Fruit fly (Drosophila melanogaster) whole organism, embryonic: ENCODE data around the gene CG13605.

Source experiments
- Bdp1 ChIP-seq: fragments of 200-800 bp; sonication (Bioruptor generic); optimal IDR thresholded peaks from 3 replicates; lab custom pipeline; 2016; ENCODE audit warnings: missing biosample characterization, missing genetic modification characterization
- CG10147 ChIP-seq: fragments of 200-800 bp; sonication (Bioruptor generic); optimal IDR thresholded peaks from 2 replicates; lab custom pipeline; 2019; ENCODE audit warnings: missing biosample characterization, mild to moderate bottlenecking, missing genetic modification characterization, moderate library complexity
- CG10565 ChIP-seq: fragments of 200-800 bp; sonication (Bioruptor generic); optimal IDR thresholded peaks from 3 replicates; lab custom pipeline; 2016; ENCODE audit warnings: missing biosample characterization, mild to moderate bottlenecking, missing genetic modification characterization
- CG11504 ChIP-seq: fragments of 200-800 bp; sonication (Bioruptor generic); optimal IDR thresholded peaks from 3 replicates; lab custom pipeline; 2019; ENCODE audit warnings: missing biosample characterization, mild to moderate bottlenecking, missing genetic modification characterization, moderate library complexity
- CG12155 ChIP-seq: fragments of 200-800 bp; sonication (Bioruptor generic); optimal IDR thresholded peaks from 3 replicates; lab custom pipeline; 2016; ENCODE audit warnings: missing biosample characterization, missing genetic modification characterization
- CG12219 ChIP-seq: fragments of 200-800 bp; sonication (Bioruptor generic); optimal IDR thresholded peaks from 3 replicates; lab custom pipeline; 2018; ENCODE audit warnings: missing biosample characterization, mild to moderate bottlenecking, missing genetic modification characterization
- CG12659 ChIP-seq: fragments of 200-800 bp; sonication (Bioruptor generic); optimal IDR thresholded peaks from 3 replicates; lab custom pipeline; 2017; ENCODE audit warnings: mild to moderate bottlenecking, missing biosample characterization, missing genetic modification reagents, missing genetic modification characterization
- CG13775 ChIP-seq: fragments of 200-800 bp; sonication (Bioruptor generic); optimal IDR thresholded peaks from 3 replicates; lab custom pipeline; 2017; ENCODE audit warnings: missing biosample characterization, mild to moderate bottlenecking, missing genetic modification characterization
- CG17361 ChIP-seq: fragments of 200-800 bp; sonication (Bioruptor generic); IDR thresholded peaks from 3 replicates; pipeline ENCODE4 v1.3.6; 2022; ENCODE audit warnings: missing biosample characterization, missing genetic modification characterization
- CG18011 ChIP-seq: fragments of 200-800 bp; sonication (Bioruptor generic); optimal IDR thresholded peaks from 2 replicates; lab custom pipeline; 2017; ENCODE audit warnings: missing biosample characterization, missing genetic modification characterization, mild to moderate bottlenecking, moderate library complexity, missing genotype
- CG18262 ChIP-seq: fragments of 200-800 bp; optimal IDR thresholded peaks from 3 replicates; lab custom pipeline; 2019; ENCODE audit warnings: missing biosample characterization, mild to moderate bottlenecking, missing genetic modification characterization, moderate library complexity
- CG18764 ChIP-seq: fragments of 200-800 bp; sonication (Bioruptor generic); optimal IDR thresholded peaks from 3 replicates; lab custom pipeline; 2016; ENCODE audit warnings: missing biosample characterization, missing genetic modification characterization
- CG2120 ChIP-seq: fragments of 200-800 bp; sonication (Bioruptor generic); optimal IDR thresholded peaks from 3 replicates; lab custom pipeline; 2016; ENCODE audit warnings: missing biosample characterization, missing genetic modification characterization
- CG2199 ChIP-seq: fragments of 200-800 bp; sonication (Bioruptor generic); IDR thresholded peaks from 3 replicates; pipeline ENCODE4 v1.3.6; 2022; ENCODE audit warnings: missing biosample characterization, missing genetic modification characterization
- CG2678 ChIP-seq: fragments of 200-800 bp; sonication (Bioruptor generic); optimal IDR thresholded peaks from 3 replicates; lab custom pipeline; 2019; ENCODE audit warnings: missing biosample characterization, mild to moderate bottlenecking, missing genetic modification characterization, moderate library complexity
- CG2712 ChIP-seq: fragments of 200-800 bp; optimal IDR thresholded peaks from 3 replicates; lab custom pipeline; 2019; ENCODE audit warnings: missing biosample characterization, mild to moderate bottlenecking, missing genetic modification characterization, moderate library complexity
- CG30403 ChIP-seq: fragments of 200-800 bp; sonication (Bioruptor generic); optimal IDR thresholded peaks from 3 replicates; lab custom pipeline; 2016; ENCODE audit warnings: missing biosample characterization, missing genetic modification characterization
- CG3163 ChIP-seq: fragments of 200-800 bp; sonication (Bioruptor generic); optimal IDR thresholded peaks from 3 replicates; lab custom pipeline; 2016; ENCODE audit warnings: missing biosample characterization, missing genetic modification characterization
- CG7556 ChIP-seq: fragments of 200-800 bp; sonication (Bioruptor generic); optimal IDR thresholded peaks from 2 replicates; lab custom pipeline; 2017; ENCODE audit warnings: missing biosample characterization, mild to moderate bottlenecking, missing genetic modification characterization
- CG8281 ChIP-seq: fragments of 200-800 bp; sonication (Bioruptor generic); optimal IDR thresholded peaks from 2 replicates; lab custom pipeline; 2018; ENCODE audit warnings: missing biosample characterization, mild to moderate bottlenecking, missing genetic modification characterization, moderate library complexity
- Ets97D ChIP-seq: fragments of 200-800 bp; sonication (Bioruptor generic); optimal IDR thresholded peaks from 3 replicates; lab custom pipeline; 2016; ENCODE audit warnings: missing biosample characterization, missing genetic modification characterization
- Gsc ChIP-seq: fragments of 200-800 bp; sonication (Bioruptor generic); IDR thresholded peaks from 2 replicates; pipeline ENCODE4 v1.3.6; 2022; ENCODE audit warnings: missing biosample characterization, missing genetic modification characterization
- HHEX ChIP-seq: fragments of 200-800 bp; sonication (Bioruptor generic); optimal IDR thresholded peaks from 3 replicates; lab custom pipeline; 2017; ENCODE audit warnings: missing biosample characterization, mild to moderate bottlenecking, missing genetic modification characterization, missing genetic modification reagents
- NC2α ChIP-seq: fragments of 200-800 bp; sonication (Bioruptor generic); optimal IDR thresholded peaks from 2 replicates; lab custom pipeline; 2016; ENCODE audit warnings: missing biosample characterization, missing genetic modification characterization
- NFAT ChIP-seq: fragments of 200-800 bp; sonication (Bioruptor generic); IDR thresholded peaks from 2 replicates; pipeline ENCODE4 v1.3.6; 2022; ENCODE audit warnings: missing biosample characterization, missing genetic modification characterization
- Scr ChIP-seq: fragments of 200-800 bp; sonication (Bioruptor generic); IDR thresholded peaks from 2 replicates; pipeline ENCODE4 v1.3.6; 2022; ENCODE audit warnings: missing biosample characterization, missing genetic modification characterization; ENCODE audit not compliant: partially characterized antibody
- Spps ChIP-seq: fragments of 200-800 bp; sonication (Bioruptor generic); optimal IDR thresholded peaks from 2 replicates; lab custom pipeline; 2018; ENCODE audit warnings: missing biosample characterization, mild to moderate bottlenecking, missing genetic modification characterization
- Xrp1 ChIP-seq: fragments of 200-800 bp; sonication (Bioruptor generic); IDR thresholded peaks from 2 replicates; pipeline ENCODE4 v1.3.6; 2022; ENCODE audit warnings: missing biosample characterization, missing genetic modification characterization
- amos ChIP-seq: fragments of 200-800 bp; sonication (Bioruptor generic); IDR thresholded peaks from 2 replicates; pipeline ENCODE4 v1.3.6; 2022; ENCODE audit warnings: missing biosample characterization, missing genetic modification characterization; ENCODE audit not compliant: partially characterized antibody
- ap ChIP-seq: fragments of 200-800 bp; sonication (Bioruptor generic); IDR thresholded peaks from 2 replicates; pipeline ENCODE4 v1.3.6; 2022; ENCODE audit warnings: missing biosample characterization, missing genetic modification characterization
- bbx ChIP-seq: fragments of 200-800 bp; sonication (Bioruptor generic); IDR thresholded peaks from 2 replicates; pipeline ENCODE4 v1.3.6; 2022; ENCODE audit warnings: missing biosample characterization, missing genetic modification characterization; ENCODE audit not compliant: partially characterized antibody
- bsh ChIP-seq, 2 experiments: fragments of 200-800 bp; sonication (Bioruptor generic); optimal IDR thresholded peaks; 2 replicates each; lab custom pipeline; 2017 to 2018; ENCODE audit warnings: mild to moderate bottlenecking in 2 of 2, missing biosample characterization in 2 of 2, missing genetic modification characterization in 2 of 2, moderate library complexity in 1 of 2
- cwo ChIP-seq: fragments of 200-800 bp; sonication (Bioruptor generic); optimal IDR thresholded peaks from 3 replicates; lab custom pipeline; 2017; ENCODE audit warnings: missing biosample characterization, missing genetic modification characterization, mild to moderate bottlenecking, moderate library complexity, missing genetic modification reagents
- fru ChIP-seq: fragments of >200 bp; optimal IDR thresholded peaks from 2 replicates; lab custom pipeline; 2017
- grau ChIP-seq: fragments of 200-800 bp; optimal IDR thresholded peaks from 3 replicates; lab custom pipeline; 2019; ENCODE audit warnings: missing biosample characterization, mild to moderate bottlenecking, missing genetic modification characterization, moderate library complexity
- hb ChIP-seq: fragments of 200-800 bp; sonication (Bioruptor generic); IDR thresholded peaks from 3 replicates; pipeline ENCODE4 v1.3.6; 2022; ENCODE audit warnings: missing biosample characterization, missing genetic modification characterization; ENCODE audit not compliant: partially characterized antibody
- klu ChIP-seq: fragments of 200-800 bp; sonication (Bioruptor generic); IDR thresholded peaks from 2 replicates; pipeline ENCODE4 v1.3.6; 2022; ENCODE audit warnings: missing biosample characterization, missing genetic modification characterization
- knrl ChIP-seq: fragments of 200-800 bp; sonication (Bioruptor generic); IDR thresholded peaks from 3 replicates; pipeline ENCODE4 v1.3.6; 2022; ENCODE audit warnings: missing biosample characterization, missing genetic modification characterization; ENCODE audit not compliant: partially characterized antibody
- lab ChIP-seq: fragments of 200-800 bp; sonication (Bioruptor generic); optimal IDR thresholded peaks from 3 replicates; lab custom pipeline; 2017; ENCODE audit warnings: missing biosample characterization, missing genetic modification characterization, mild to moderate bottlenecking, moderate library complexity, missing genetic modification reagents
- lilli ChIP-seq: fragments of 200-800 bp; sonication (Bioruptor generic); optimal IDR thresholded peaks from 3 replicates; lab custom pipeline; 2016; ENCODE audit warnings: missing biosample characterization, missing genetic modification characterization
- lmd ChIP-seq: fragments of 200-800 bp; sonication (Bioruptor generic); IDR thresholded peaks from 2 replicates; pipeline ENCODE4 v1.3.6; 2022; ENCODE audit warnings: missing biosample characterization, missing genetic modification characterization
- luna ChIP-seq: fragments of 200-800 bp; sonication (Bioruptor generic); optimal IDR thresholded peaks from 2 replicates; lab custom pipeline; 2016; ENCODE audit warnings: missing biosample characterization, missing genetic modification characterization
- mam ChIP-seq: fragments of 200-800 bp; sonication (Bioruptor generic); optimal IDR thresholded peaks from 3 replicates; lab custom pipeline; 2016; ENCODE audit warnings: missing biosample characterization, missing genetic modification characterization
- mld ChIP-seq: fragments of 200-800 bp; sonication (Bioruptor generic); IDR thresholded peaks from 3 replicates; pipeline ENCODE4 v1.3.6; 2022; ENCODE audit warnings: missing biosample characterization, missing genetic modification characterization; ENCODE audit not compliant: partially characterized antibody
- nau ChIP-seq: fragments of 200-800 bp; sonication (Bioruptor generic); optimal IDR thresholded peaks from 3 replicates; lab custom pipeline; 2017; ENCODE audit warnings: missing biosample characterization, mild to moderate bottlenecking, missing genetic modification characterization, missing genetic modification reagents
- p53 ChIP-seq: fragments of 200-800 bp; sonication (Bioruptor generic); optimal IDR thresholded peaks from 2 replicates; lab custom pipeline; 2016; ENCODE audit warnings: missing biosample characterization, missing genetic modification characterization
- pzg ChIP-seq: fragments of 200-800 bp; sonication (Bioruptor generic); optimal IDR thresholded peaks from 3 replicates; lab custom pipeline; 2018; ENCODE audit warnings: missing biosample characterization, mild to moderate bottlenecking, missing genetic modification characterization, moderate library complexity
- sima ChIP-seq: fragments of 200-800 bp; sonication (Bioruptor generic); optimal IDR thresholded peaks from 2 replicates; lab custom pipeline; 2016; ENCODE audit warnings: missing biosample characterization, missing genetic modification characterization
- sqz ChIP-seq: fragments of 200-800 bp; sonication (Bioruptor generic); optimal IDR thresholded peaks from 3 replicates; lab custom pipeline; 2018; ENCODE audit warnings: missing biosample characterization, mild to moderate bottlenecking, missing genetic modification characterization
- trem ChIP-seq: fragments of 200-800 bp; optimal IDR thresholded peaks from 3 replicates; lab custom pipeline; 2019; ENCODE audit warnings: missing biosample characterization, mild to moderate bottlenecking, missing genetic modification characterization, moderate library complexity
- z ChIP-seq: fragments of 200-800 bp; sonication (Bioruptor generic); IDR thresholded peaks from 3 replicates; pipeline ENCODE4 v1.3.6; 2022; ENCODE audit warnings: missing biosample characterization, missing genetic modification characterization

The CG13605 gene

dm6 chr3R:24093430-24093829 is 18.8 kb downstream of the CG13605 start (continued):
- TF ChIP-seq Ets97D (GFP tag; lab: Kevin White, UChicago) (no peak), z (no peak), lab (GFP tag; lab: Kevin White, UChicago) (peak; percentile 16), CG2120 (peak; percentile 56), Scr (GFP tag; lab: Robert Waterston, UW) (no peak), CG18262 (tag; lab: Kevin White, UChicago) (peak; percentile 1), ap (GFP tag; lab: Robert Waterston, UW) (no peak), mld (GFP tag; lab: Robert Waterston, UW) (no peak), hb (GFP tag; lab: Robert Waterston, UW) (no peak), Spps (no peak), trem (tag; lab: Kevin White, UChicago) (no peak), CG11504 (peak; percentile 66), lmd (GFP tag; lab: Robert Waterston, UW) (no peak), CG10147 (GFP tag; lab: Kevin White, UChicago) (no peak), CG12155 (GFP tag; lab: Kevin White, UChicago) (no peak), luna (GFP tag; lab: Kevin White, UChicago) (no peak), p53 (GFP tag; lab: Kevin White, UChicago) (no peak), sqz (GFP tag; lab: Kevin White, UChicago) (no peak), CG10565 (GFP tag; lab: Kevin White, UChicago) (no peak), pzg (no peak), NC2α (GFP tag; lab: Kevin White, UChicago) (no peak), CG18764 (no peak), CG18011 (GFP tag; lab: Kevin White, UChicago) (no peak), bbx (GFP tag; lab: Robert Waterston, UW) (no peak), HHEX (GFP tag; lab: Kevin White, UChicago) (no peak), CG17361 (GFP tag; lab: Robert Waterston, UW) (peak; percentile 42; the same call in 1 of the 3 replicates), CG3163 (GFP tag; lab: Kevin White, UChicago) (no peak), lilli (GFP tag; lab: Kevin White, UChicago) (peak; percentile 11), CG12219 (GFP tag; lab: Kevin White, UChicago) (no peak), CG30403 (GFP tag; lab: Kevin White, UChicago) (peak; percentile 10), CG2678 (peak; percentile 14), NFAT (no peak), CG2199 (GFP tag; lab: Robert Waterston, UW) (no peak), knrl (GFP tag; lab: Robert Waterston, UW) (no peak), cwo (GFP tag; lab: Kevin White, UChicago) (no peak), fru (lab: Kevin White, UChicago) (no peak), nau (GFP tag; lab: Kevin White, UChicago) (no peak), CG12659 (GFP tag; lab: Kevin White, UChicago) (peak; percentile 31), grau (tag; lab: Kevin White, UChicago) (peak; percentile 63), sima (no peak), CG13775 (peak; percentile 9), bsh (GFP tag; optimal IDR thresholded peaks at IDR 0.05; lab: Kevin White, UChicago) (no peak), Xrp1 (GFP tag; lab: Robert Waterston, UW) (no peak), CG2712 (tag; lab: Kevin White, UChicago) (no peak), Bdp1 (GFP tag; lab: Kevin White, UChicago) (no peak), mam (GFP tag; lab: Kevin White, UChicago) (no peak), CG7556 (GFP tag; lab: Kevin White, UChicago) (peak; percentile 61), CG8281 (no peak), Gsc (GFP tag; lab: Robert Waterston, UW) (no peak), klu (GFP tag; lab: Robert Waterston, UW) (no peak), amos (GFP tag; lab: Robert Waterston, UW) (no peak)
